Fruit fly (Drosophila melanogaster): ENCODE measurements around the gene CG7322.
A peak's percentile ranks its signal among the peaks of the same experiment; 100 is the strongest.

CG7322 gene

dm6 chrX:18843229-18844033 lies 14.1 kb downstream of the CG7322 start, which contains the start of gene htk (continued):
- TF ChIP-seq CG14860 (GFP tag; IDR thresholded peaks at IDR 0.05; ENCODE audit: partially characterized antibody) (peak; percentile 75), CG18599 (GFP tag; optimal IDR thresholded peaks at IDR 0.05) (peak; percentile 39), jumu (GFP tag; optimal IDR thresholded peaks at IDR 0.05) (peak; percentile 73), Ets97D (GFP tag; optimal IDR thresholded peaks at IDR 0.05) (peak; percentile 81), Chrac-16 (GFP tag; optimal IDR thresholded peaks at IDR 0.05) (peak; percentile 82), Nf-YC (tag; optimal IDR thresholded peaks at IDR 0.05) (peak; percentile 60), CG4360 (GFP tag; IDR thresholded peaks at IDR 0.05) (no peak), CG2120 (GFP tag; optimal IDR thresholded peaks at IDR 0.05) (peak; percentile 71), crc (GFP tag; optimal IDR thresholded peaks at IDR 0.05) (no peak), Ssrp (tag; optimal IDR thresholded peaks at IDR 0.05) (no peak), dysf (GFP tag; IDR thresholded peaks at IDR 0.05) (peak; percentile 76), CG18764 (GFP tag; optimal IDR thresholded peaks at IDR 0.05) (peak; percentile 64), trh (GFP tag; optimal IDR thresholded peaks at IDR 0.05) (peak; percentile 60), Ets65A (GFP tag) (peak; percentile 93), Sox100B (GFP tag; optimal IDR thresholded peaks at IDR 0.05) (no peak), lola (GFP tag; optimal IDR thresholded peaks at IDR 0.05) (peak in 1 of 3 experiments; percentile 16), tll (GFP tag; optimal IDR thresholded peaks at IDR 0.05) (no peak), ind (GFP tag; optimal IDR thresholded peaks at IDR 0.05) (peak; percentile 61), CG6683 (GFP tag; optimal IDR thresholded peaks at IDR 0.05) (no peak), dimm (GFP tag; IDR thresholded peaks at IDR 0.05) (0 out of 2 replicates have a peak, but pooled peaks have one; percentile 15), Abd-B (GFP tag; optimal IDR thresholded peaks at IDR 0.05) (peak; percentile 46), chm (GFP tag; IDR thresholded peaks at IDR 0.05) (peak; percentile 81), cwo (GFP tag; optimal IDR thresholded peaks at IDR 0.05) (no peak), h (optimal IDR thresholded peaks at IDR 0.05) (no peak), CG32767 (GFP tag; IDR thresholded peaks at IDR 0.05) (no peak), CG9609 (GFP tag; optimal IDR thresholded peaks at IDR 0.05) (peak; percentile 67), lab (GFP tag; optimal IDR thresholded peaks at IDR 0.05) (peak; percentile 49), CG11723 (GFP tag; optimal IDR thresholded peaks at IDR 0.05) (peak; percentile 6), B-H1 (GFP tag; IDR thresholded peaks at IDR 0.05) (no peak; the same call in 2 of the 3 replicates), Elba2 (GFP tag; optimal IDR thresholded peaks at IDR 0.05) (peak; percentile 18), gsb-n (tag; optimal IDR thresholded peaks at IDR 0.05) (peak; percentile 33), CG10366 (GFP tag; IDR thresholded peaks at IDR 0.05) (peak; percentile 59), fd96Cb (tag; optimal IDR thresholded peaks at IDR 0.05) (no peak), CG10274 (GFP tag; optimal IDR thresholded peaks at IDR 0.05) (no peak), disco-r (GFP tag; optimal IDR thresholded peaks at IDR 0.05) (peak; percentile 18), gsb (GFP tag; IDR thresholded peaks at IDR 0.05) (peak; percentile 50), chn (GFP tag; optimal IDR thresholded peaks at IDR 0.05) (peak; percentile 82), shn (GFP tag; optimal IDR thresholded peaks at IDR 0.05) (peak; percentile 77), Antp (GFP tag; optimal IDR thresholded peaks at IDR 0.05) (peak; percentile 83), CG34376 (GFP tag; optimal IDR thresholded peaks at IDR 0.05) (peak; percentile 32), ac (GFP tag; optimal IDR thresholded peaks at IDR 0.05) (no peak), CG10321 (GFP tag; IDR thresholded peaks at IDR 0.05) (no peak), CG31388 (GFP tag; optimal IDR thresholded peaks at IDR 0.05) (peak; percentile 41), CG15514 (GFP tag; optimal IDR thresholded peaks at IDR 0.05) (peak; percentile 77), peb (GFP tag; IDR thresholded peaks at IDR 0.05) (0 out of 2 replicates have a peak, but pooled peaks have one; percentile 40), CG2712 (tag; optimal IDR thresholded peaks at IDR 0.05) (peak; percentile 62), CG4282 (GFP tag; optimal IDR thresholded peaks at IDR 0.05) (peak; percentile 51), Six4 (GFP tag; optimal IDR thresholded peaks at IDR 0.05) (peak; percentile 41), CG32772 (GFP tag; IDR thresholded peaks at IDR 0.05) (peak; percentile 39; the same call in 1 of the 2 replicates)
